Worm (Caenorhabditis elegans) whole organism, L1 larva: Measurements from ENCODE around the gene nphp-4.
A peak's percentile ranks its signal among the peaks of the same experiment; 100 is the strongest.

Source experiments
- F16B12.6 ChIP-seq: fragments of 150-350 bp; optimal IDR thresholded peaks from 2 replicates; lab custom pipeline; 2014; ENCODE audit warnings: missing biosample characterization, missing genetic modification characterization
- alr-1 ChIP-seq: fragments of 200-800 bp; sonication (Bioruptor generic); optimal IDR thresholded peaks from 2 replicates; lab custom pipeline; 2018; ENCODE audit warnings: borderline replicate concordance, mild to moderate bottlenecking, missing genetic modification characterization, missing compliant biosample characterization
- aly-2 ChIP-seq: fragments of 150-350 bp; optimal IDR thresholded peaks from 2 replicates; lab custom pipeline; 2014; ENCODE audit warnings: missing biosample characterization, missing genetic modification characterization
- blmp-1 ChIP-seq: fragments of 150-350 bp; optimal IDR thresholded peaks from 2 replicates; lab custom pipeline; 2014; ENCODE audit warnings: missing biosample characterization, missing genetic modification characterization
- ceh-82 ChIP-seq, 3 experiments: fragments of 150-350 bp in 1 of 3; sonication (generic microtip) in 2 of 3; optimal IDR thresholded peaks; 2 replicates each; lab custom pipeline; 2014 to 2017; ENCODE audit warnings: missing biosample characterization in 3 of 3, missing genetic modification characterization in 3 of 3
- ceh-88 ChIP-seq: fragments of 200-800 bp; sonication (Bioruptor generic); IDR thresholded peaks from 2 replicates; pipeline ENCODE4 v1.3.6; 2022; ENCODE audit warnings: missing genetic modification characterization, missing compliant biosample characterization
- egl-13 ChIP-seq: sonication (generic microtip); optimal IDR thresholded peaks from 2 replicates; lab custom pipeline; 2016; ENCODE audit warnings: missing genotype, missing genetic modification reagents, missing genetic modification characterization, missing compliant biosample characterization
- egl-27 ChIP-seq, 2 experiments: fragments of 150-350 bp in 1 of 2; sonication (generic microtip); optimal IDR thresholded peaks; 3 replicates each; lab custom pipeline; 2017 to 2018; ENCODE audit warnings: missing biosample characterization in 2 of 2, missing genetic modification characterization in 2 of 2, missing genetic modification reagents in 2 of 2
- elt-2 ChIP-seq: sonication (generic microtip); optimal IDR thresholded peaks from 2 replicates; lab custom pipeline; 2016; ENCODE audit warnings: missing genetic modification characterization, mild to moderate bottlenecking, inconsistent platforms, missing compliant biosample characterization, missing genetic modification reagents
- fkh-4 ChIP-seq: sonication (generic microtip); optimal IDR thresholded peaks from 2 replicates; lab custom pipeline; 2016; ENCODE audit warnings: missing compliant biosample characterization, missing genetic modification characterization, borderline replicate concordance
- fos-1 ChIP-seq: fragments of 150-350 bp; optimal IDR thresholded peaks from 2 replicates; lab custom pipeline; 2014; ENCODE audit warnings: missing biosample characterization, missing genetic modification characterization
- hlh-17 ChIP-seq: fragments of 200-800 bp; sonication (Bioruptor generic); optimal IDR thresholded peaks from 2 replicates; lab custom pipeline; 2018; ENCODE audit warnings: missing genetic modification characterization, mild to moderate bottlenecking, missing compliant biosample characterization, moderate library complexity, borderline replicate concordance
- hpl-2 ChIP-seq: fragments of 150-350 bp; optimal IDR thresholded peaks from 2 replicates; lab custom pipeline; 2014; ENCODE audit warnings: missing biosample characterization, missing genetic modification reagents, missing genetic modification characterization
- lin-14 ChIP-seq: fragments of 200-800 bp; sonication (Bioruptor generic); optimal IDR thresholded peaks from 2 replicates; lab custom pipeline; 2018; ENCODE audit warnings: mild to moderate bottlenecking, missing genetic modification characterization, moderate library complexity, missing compliant biosample characterization
- lin-35 ChIP-seq, 2 experiments: fragments of 150-350 bp; optimal IDR thresholded peaks; 2 replicates each; lab custom pipeline; 2014; ENCODE audit warnings: missing biosample characterization in 2 of 2, missing genetic modification characterization in 2 of 2, missing genetic modification reagents in 2 of 2
- lir-3 ChIP-seq: sonication (generic microtip); optimal IDR thresholded peaks from 2 replicates; lab custom pipeline; 2016; ENCODE audit warnings: mild to moderate bottlenecking, missing genetic modification characterization, moderate library complexity, missing compliant biosample characterization; ENCODE audit not compliant: poor library complexity
- mab-9 ChIP-seq: fragments of 200-800 bp; sonication (Bioruptor generic); IDR thresholded peaks from 2 replicates; pipeline ENCODE4 v1.3.6; 2022; ENCODE audit warnings: missing genetic modification reagents, missing genetic modification characterization, missing compliant biosample characterization
- mdl-1 ChIP-seq, 2 experiments: fragments of 150-350 bp; optimal IDR thresholded peaks; 2 replicates each; lab custom pipeline; 2014 to 2017; ENCODE audit warnings: missing biosample characterization in 2 of 2, missing genetic modification characterization in 2 of 2, inconsistent platforms in 1 of 2
- nhr-11 ChIP-seq: fragments of 150-350 bp; optimal IDR thresholded peaks from 2 replicates; lab custom pipeline; 2014; ENCODE audit warnings: missing biosample characterization, missing genetic modification characterization
- nhr-12 ChIP-seq: sonication (generic microtip); optimal IDR thresholded peaks from 2 replicates; lab custom pipeline; 2017; ENCODE audit warnings: missing biosample characterization, missing genetic modification characterization
- nhr-237 ChIP-seq: fragments of 150-350 bp; optimal IDR thresholded peaks from 2 replicates; lab custom pipeline; 2014; ENCODE audit warnings: missing biosample characterization, missing genetic modification characterization
- nhr-85 ChIP-seq: sonication (generic microtip); peaks from one replicate; lab custom pipeline; 2016; ENCODE audit warnings: missing genetic modification characterization, inconsistent platforms, missing compliant biosample characterization
- pqm-1 ChIP-seq: sonication (generic microtip); optimal IDR thresholded peaks from 3 replicates; lab custom pipeline; 2017; ENCODE audit warnings: missing biosample characterization, missing genetic modification characterization
- rnt-1 ChIP-seq: sonication (generic microtip); optimal IDR thresholded peaks from 2 replicates; lab custom pipeline; 2016; ENCODE audit warnings: mild to moderate bottlenecking, missing genetic modification characterization, moderate library complexity, missing compliant biosample characterization
- skn-1 ChIP-seq: fragments of 150-350 bp; optimal IDR thresholded peaks from 2 replicates; lab custom pipeline; 2014; ENCODE audit warnings: missing biosample characterization, missing genetic modification characterization
- snpc-4 ChIP-seq: fragments of 150-350 bp; optimal IDR thresholded peaks from 2 replicates; lab custom pipeline; 2014; ENCODE audit warnings: missing biosample characterization, missing genetic modification characterization
- sox-4 ChIP-seq: sonication (generic microtip); optimal IDR thresholded peaks from 2 replicates; lab custom pipeline; 2016; ENCODE audit warnings: missing genetic modification characterization, missing compliant biosample characterization
- sptf-1 ChIP-seq: fragments of 150-350 bp; optimal IDR thresholded peaks from 2 replicates; lab custom pipeline; 2014; ENCODE audit warnings: missing biosample characterization, missing genetic modification characterization
- sup-37 ChIP-seq: fragments of 200-800 bp; sonication (Bioruptor generic); optimal IDR thresholded peaks from 2 replicates; lab custom pipeline; 2018; ENCODE audit warnings: mild to moderate bottlenecking, missing genetic modification characterization, missing compliant biosample characterization
- unc-62 ChIP-seq: fragments of 150-350 bp; optimal IDR thresholded peaks from 2 replicates; lab custom pipeline; 2014; ENCODE audit warnings: missing biosample characterization, missing genetic modification reagents, missing genetic modification characterization
- xbp-1 ChIP-seq: sonication (generic microtip); optimal IDR thresholded peaks from 2 replicates; lab custom pipeline; 2016; ENCODE audit warnings: missing genetic modification characterization, missing compliant biosample characterization
- zag-1 ChIP-seq: fragments of 150-350 bp; optimal IDR thresholded peaks from 2 replicates; lab custom pipeline; 2014; ENCODE audit warnings: missing biosample characterization, missing genetic modification characterization

Gene nphp-4

ce11 chrV:11782809-11783440 lies 60.6 kb downstream of the nphp-4 start, which contains the start of gene F55A11.11 (continued):
- TF ChIP-seq nhr-12 = peak; percentile 9
- TF ChIP-seq egl-13 (tag; lab: Kevin White, UChicago) = peak; percentile 47
- no peak for TF ChIP-seq sptf-1 (tag; lab: Kevin White, UChicago)
- no peak for TF ChIP-seq zag-1
- TF ChIP-seq lin-14 = peak; percentile 52
- no peak for TF ChIP-seq ceh-88
- no peak for TF ChIP-seq egl-27 (tag; optimal IDR thresholded peaks at IDR 0.05; lab: Kevin White, UChicago)
- TF ChIP-seq fos-1 = peak; percentile 62
- TF ChIP-seq skn-1 (tag; lab: Kevin White, UChicago) = peak; percentile 79
- TF ChIP-seq snpc-4 (tag; lab: Kevin White, UChicago) = no peak
- no peak for TF ChIP-seq nhr-237 (tag; lab: Kevin White, UChicago)
- TF ChIP-seq hlh-17 (GFP tag; lab: Kevin White, UChicago) = no peak
- TF ChIP-seq alr-1 = no peak
- peak; percentile 61 for TF ChIP-seq xbp-1
- TF ChIP-seq elt-2 (tag; lab: Kevin White, UChicago) = peak; percentile 58
- TF ChIP-seq fkh-4 (tag; lab: Kevin White, UChicago) = no peak
- peak; percentile 47 to 67 (median 55) for TF ChIP-seq ceh-82 (tag; optimal IDR thresholded peaks at IDR 0.05; lab: Kevin White, UChicago)
- no peak for TF ChIP-seq hpl-2
- peak; percentile 39 for TF ChIP-seq lir-3 (tag; lab: Kevin White, UChicago)
- TF ChIP-seq lin-35 (GFP tag; optimal IDR thresholded peaks at IDR 0.05; lab: Kevin White, UChicago) = peak; percentile 63 to 81
- peak; percentile 62 for TF ChIP-seq nhr-85 (tag; lab: Kevin White, UChicago)
- TF ChIP-seq rnt-1 (tag; lab: Kevin White, UChicago) = peak; percentile 82
- TF ChIP-seq unc-62 (GFP tag; lab: Kevin White, UChicago) = no peak
- peak; percentile 23 for TF ChIP-seq sup-37
- no peak for TF ChIP-seq sox-4 (tag; lab: Kevin White, UChicago)
- peak; percentile 14 for TF ChIP-seq pqm-1 (tag; lab: Kevin White, UChicago)
- TF ChIP-seq mdl-1 (tag; optimal IDR thresholded peaks at IDR 0.05; lab: Kevin White, UChicago) = peak in 1 of 2 experiments; percentile 72
- TF ChIP-seq nhr-11 = no peak
- no peak for TF ChIP-seq F16B12.6 (tag; lab: Kevin White, UChicago)
- TF ChIP-seq blmp-1 (tag; lab: Kevin White, UChicago) = peak; percentile 45
- peak; percentile 49; the same call in 1 of the 2 replicates for TF ChIP-seq mab-9 (GFP tag; lab: Robert Waterston, UW)
- no peak for TF ChIP-seq aly-2 (tag; lab: Kevin White, UChicago)
